Fruit fly (Drosophila melanogaster) whole organism, embryonic: Measurements from ENCODE around the gene CG33768.

Experiments used
- CG1024 ChIP-seq: fragments of 200-800 bp; sonication (Bioruptor generic); IDR thresholded peaks from 2 replicates; pipeline ENCODE4 v1.3.6; 2022; ENCODE audit warnings: missing biosample characterization, missing genetic modification characterization
- CG10321 ChIP-seq: fragments of 200-800 bp; sonication (Bioruptor generic); IDR thresholded peaks from 2 replicates; pipeline ENCODE4 v1.3.6; 2022; ENCODE audit warnings: missing biosample characterization, missing genetic modification characterization
- CG11723 ChIP-seq: fragments of 200-800 bp; sonication (Bioruptor generic); optimal IDR thresholded peaks from 2 replicates; lab custom pipeline; 2017; ENCODE audit warnings: missing biosample characterization, mild to moderate bottlenecking, missing genetic modification characterization
- CG13287 ChIP-seq: fragments of 200-800 bp; sonication (Bioruptor generic); IDR thresholded peaks from 2 replicates; pipeline ENCODE4 v1.3.6; 2022; ENCODE audit warnings: missing biosample characterization, missing genetic modification characterization; ENCODE audit not compliant: partially characterized antibody
- CG13894 ChIP-seq: fragments of 200-800 bp; sonication (Bioruptor generic); optimal IDR thresholded peaks from 3 replicates; lab custom pipeline; 2018; ENCODE audit warnings: missing biosample characterization, mild to moderate bottlenecking, missing genetic modification characterization, moderate library complexity
- CG15011 ChIP-seq: fragments of 200-800 bp; sonication (Bioruptor generic); optimal IDR thresholded peaks from 3 replicates; lab custom pipeline; 2018; ENCODE audit warnings: missing biosample characterization, mild to moderate bottlenecking, missing genetic modification characterization
- CG16815 ChIP-seq: fragments of 200-800 bp; sonication (Bioruptor generic); optimal IDR thresholded peaks from 3 replicates; lab custom pipeline; 2017; ENCODE audit warnings: missing biosample characterization, mild to moderate bottlenecking, missing genetic modification characterization
- CG17186 ChIP-seq: fragments of 200-800 bp; sonication (Bioruptor generic); optimal IDR thresholded peaks from 3 replicates; lab custom pipeline; 2017; ENCODE audit warnings: missing biosample characterization, missing genetic modification reagents, missing genetic modification characterization
- CG2199 ChIP-seq: fragments of 200-800 bp; sonication (Bioruptor generic); IDR thresholded peaks from 3 replicates; pipeline ENCODE4 v1.3.6; 2022; ENCODE audit warnings: missing biosample characterization, missing genetic modification characterization
- CG2712 ChIP-seq: fragments of 200-800 bp; optimal IDR thresholded peaks from 3 replicates; lab custom pipeline; 2019; ENCODE audit warnings: missing biosample characterization, mild to moderate bottlenecking, missing genetic modification characterization, moderate library complexity
- CG31365 ChIP-seq: fragments of 200-800 bp; sonication (Bioruptor generic); optimal IDR thresholded peaks from 2 replicates; lab custom pipeline; 2018; ENCODE audit warnings: missing biosample characterization, mild to moderate bottlenecking, missing genetic modification characterization
- CG32532 ChIP-seq: fragments of 200-800 bp; sonication (Bioruptor generic); IDR thresholded peaks from 2 replicates; pipeline ENCODE4 v1.3.6; 2022; ENCODE audit warnings: missing biosample characterization, missing genetic modification characterization
- CG4820 ChIP-seq: fragments of 200-800 bp; sonication (Bioruptor generic); optimal IDR thresholded peaks from 3 replicates; lab custom pipeline; 2016; ENCODE audit warnings: missing biosample characterization, missing genetic modification characterization
- CG7357 ChIP-seq: fragments of 200-800 bp; sonication (Bioruptor generic); IDR thresholded peaks from 3 replicates; pipeline ENCODE4 v1.3.6; 2022; ENCODE audit warnings: missing biosample characterization, missing genetic modification characterization
- CG8089 ChIP-seq: fragments of 200-800 bp; sonication (Bioruptor generic); optimal IDR thresholded peaks from 3 replicates; lab custom pipeline; 2016; ENCODE audit warnings: missing biosample characterization, missing genetic modification characterization
- CG8388 ChIP-seq: fragments of 200-800 bp; sonication (Bioruptor generic); optimal IDR thresholded peaks from 2 replicates; lab custom pipeline; 2019; ENCODE audit warnings: missing biosample characterization, mild to moderate bottlenecking, missing genetic modification characterization, moderate library complexity
- CG9817 ChIP-seq: fragments of 200-800 bp; sonication (Bioruptor generic); optimal IDR thresholded peaks from 2 replicates; lab custom pipeline; 2018; ENCODE audit warnings: missing biosample characterization, mild to moderate bottlenecking, missing genetic modification characterization, moderate library complexity
- CkIIα-i1 ChIP-seq: fragments of 200-800 bp; sonication (Bioruptor generic); IDR thresholded peaks from 2 replicates; pipeline ENCODE4 v1.3.6; 2022; ENCODE audit warnings: missing biosample characterization, missing genetic modification characterization
- Dip3 ChIP-seq: fragments of 200-800 bp; sonication (Bioruptor generic); optimal IDR thresholded peaks from 3 replicates; lab custom pipeline; 2016; ENCODE audit warnings: missing biosample characterization, missing genetic modification characterization
- Drgx ChIP-seq: fragments of 200-800 bp; sonication (Bioruptor generic); IDR thresholded peaks from 2 replicates; pipeline ENCODE4 v1.3.6; 2022; ENCODE audit warnings: missing biosample characterization, missing genetic modification characterization
- Fer2 ChIP-seq: fragments of 200-800 bp; sonication (Bioruptor generic); optimal IDR thresholded peaks from 2 replicates; lab custom pipeline; 2018; ENCODE audit warnings: missing biosample characterization, mild to moderate bottlenecking, missing genetic modification characterization, moderate library complexity
- Mrtf ChIP-seq: fragments of 200-800 bp; sonication (Bioruptor generic); IDR thresholded peaks from 3 replicates; pipeline ENCODE4 v1.3.6; 2022; ENCODE audit warnings: missing biosample characterization, missing genetic modification characterization
- Myb ChIP-seq: fragments of 200-800 bp; sonication (Bioruptor generic); optimal IDR thresholded peaks from 2 replicates; lab custom pipeline; 2016; ENCODE audit warnings: missing biosample characterization, missing genetic modification characterization
- Rx ChIP-seq: fragments of 200-800 bp; sonication (Bioruptor generic); IDR thresholded peaks from 2 replicates; pipeline ENCODE4 v1.3.6; 2022; ENCODE audit warnings: missing biosample characterization, missing genetic modification characterization
- Sox102F ChIP-seq: fragments of 200-800 bp; sonication (Bioruptor generic); optimal IDR thresholded peaks from 2 replicates; lab custom pipeline; 2018; ENCODE audit warnings: missing biosample characterization, mild to moderate bottlenecking, missing genetic modification characterization, moderate library complexity
- Usf ChIP-seq: fragments of 200-800 bp; sonication (Bioruptor generic); optimal IDR thresholded peaks from 2 replicates; lab custom pipeline; 2017; ENCODE audit warnings: missing genotype, missing biosample characterization, missing genetic modification characterization
- ase ChIP-seq: fragments of 200-800 bp; sonication (Bioruptor generic); IDR thresholded peaks from 3 replicates; pipeline ENCODE4 v1.3.6; 2022; ENCODE audit warnings: missing biosample characterization, missing genetic modification characterization
- bbx ChIP-seq: fragments of 200-800 bp; sonication (Bioruptor generic); IDR thresholded peaks from 2 replicates; pipeline ENCODE4 v1.3.6; 2022; ENCODE audit warnings: missing biosample characterization, missing genetic modification characterization; ENCODE audit not compliant: partially characterized antibody
- bsh ChIP-seq, 2 experiments: fragments of 200-800 bp; sonication (Bioruptor generic); optimal IDR thresholded peaks; 2 replicates each; lab custom pipeline; 2017 to 2018; ENCODE audit warnings: mild to moderate bottlenecking in 2 of 2, missing biosample characterization in 2 of 2, missing genetic modification characterization in 2 of 2, moderate library complexity in 1 of 2
- crol ChIP-seq: fragments of 200-800 bp; sonication (Bioruptor generic); IDR thresholded peaks from 2 replicates; pipeline ENCODE4 v1.3.6; 2022; ENCODE audit warnings: missing biosample characterization, missing genetic modification characterization
- dm ChIP-seq: fragments of 200-800 bp; sonication (Bioruptor generic); optimal IDR thresholded peaks from 3 replicates; lab custom pipeline; 2016; ENCODE audit warnings: missing biosample characterization, missing genetic modification characterization
- en ChIP-seq: fragments of 200-800 bp; sonication (Bioruptor generic); optimal IDR thresholded peaks from 2 replicates; lab custom pipeline; 2016; ENCODE audit warnings: missing biosample characterization, missing genetic modification characterization
- lola ChIP-seq, 3 experiments: fragments of >200 bp in 2 of 3; fragments of 200-800 bp in 1 of 3; sonication (Bioruptor generic) in 1 of 3; optimal IDR thresholded peaks; 2 replicates each; lab custom pipeline; 2017 to 2019; ENCODE audit warnings: missing biosample characterization in 3 of 3, missing genetic modification characterization in 3 of 3, mild to moderate bottlenecking in 1 of 3, moderate library complexity in 1 of 3
- nerfin-2 ChIP-seq: fragments of 200-800 bp; sonication (Bioruptor generic); IDR thresholded peaks from 2 replicates; pipeline ENCODE4 v1.3.6; 2022; ENCODE audit warnings: missing biosample characterization, missing genetic modification characterization; ENCODE audit not compliant: partially characterized antibody
- pan ChIP-seq, 4 experiments: fragments of >200 bp in 3 of 4; fragments of 200-800 bp in 1 of 4; sonication (Bioruptor generic) in 1 of 4; optimal IDR thresholded peaks in 3 of 4; IDR thresholded peaks in 1 of 4; 2 replicates each; pipeline versions ENCODE4 v1.3.6 to Lab custom; 2017 to 2022; ENCODE audit warnings: missing biosample characterization in 2 of 4, missing genetic modification characterization in 2 of 4, mixed read lengths in 1 of 4
- pho ChIP-seq: fragments of 200-800 bp; sonication (Bioruptor generic); optimal IDR thresholded peaks from 2 replicates; lab custom pipeline; 2016; ENCODE audit warnings: missing biosample characterization, missing genetic modification characterization
- ranshi ChIP-seq: fragments of 200-800 bp; sonication (Bioruptor generic); IDR thresholded peaks from 2 replicates; pipeline ENCODE4 v1.3.6; 2022; ENCODE audit warnings: missing biosample characterization, missing genetic modification characterization
- sug ChIP-seq: fragments of 200-800 bp; optimal IDR thresholded peaks from 2 replicates; lab custom pipeline; 2019; ENCODE audit warnings: missing biosample characterization, mild to moderate bottlenecking, missing genetic modification characterization, moderate library complexity
- zfh1 ChIP-seq: fragments of 200-800 bp; sonication (Bioruptor generic); IDR thresholded peaks from 3 replicates; pipeline ENCODE4 v1.3.6; 2022; ENCODE audit warnings: missing biosample characterization, missing genetic modification characterization

CG33768 gene

dm6 chr3L:22646007-22646406 lies 956 bp upstream of the CG33768 start, which contains the start of gene CG33767:
CG33767 (plus strand) TSS chr3L:22646307.
- TF ChIP-seq crol (GFP tag; lab: Robert Waterston, UW) (no peak), CG2712 (tag; lab: Kevin White, UChicago) (no peak), CG11723 (GFP tag; lab: Kevin White, UChicago) (no peak), CG1024 (GFP tag; lab: Robert Waterston, UW) (no peak), CG31365 (tag; lab: Kevin White, UChicago) (no peak), CG10321 (GFP tag; lab: Robert Waterston, UW) (no peak), nerfin-2 (GFP tag; lab: Robert Waterston, UW) (no peak), Fer2 (no peak), Dip3 (no peak), CG32532 (GFP tag; lab: Robert Waterston, UW) (no peak), pho (no peak), Usf (no peak), zfh1 (GFP tag; lab: Robert Waterston, UW) (no peak), Drgx (GFP tag; lab: Robert Waterston, UW) (no peak), dm (no peak), CG17186 (GFP tag; lab: Kevin White, UChicago) (no peak), Myb (GFP tag; lab: Kevin White, UChicago) (no peak)

- TF ChIP-seq CG8388 (no peak), CG8089 (no peak), en (GFP tag; lab: Kevin White, UChicago) (no peak), lola (GFP tag; optimal IDR thresholded peaks at IDR 0.05; lab: Kevin White, UChicago) (no peak), CG4820 (GFP tag; lab: Kevin White, UChicago) (no peak), bsh (GFP tag; optimal IDR thresholded peaks at IDR 0.05; lab: Kevin White, UChicago) (no peak), CG13287 (GFP tag; lab: Robert Waterston, UW) (no peak), CG13894 (tag; lab: Kevin White, UChicago) (no peak), sug (tag; lab: Kevin White, UChicago) (no peak), Rx (GFP tag; lab: Robert Waterston, UW) (no peak), ase (GFP tag; lab: Robert Waterston, UW) (no peak), CG7357 (no peak), bbx (GFP tag; lab: Robert Waterston, UW) (no peak), CG9817 (tag; lab: Kevin White, UChicago) (no peak), Mrtf (GFP tag; lab: Robert Waterston, UW) (no peak)
Measured at dm6 chr3L:22647627-22648026, 664 bp downstream of the CG33768 start, which contains the start of gene CG33769. CG33769 (plus strand) TSS chr3L:22647927.

- TF ChIP-seq CG15011 (GFP tag; lab: Kevin White, UChicago) (no peak), ranshi (GFP tag; lab: Robert Waterston, UW) (no peak), pan (optimal IDR thresholded peaks at IDR 0.05; lab: Kevin White, UChicago) (no peak), pan (GFP tag; optimal IDR thresholded peaks at IDR 0.05 in 1 of 2, IDR thresholded peaks at IDR 0.05 in 1 of 2) (no peak), CG2199 (GFP tag; lab: Robert Waterston, UW) (no peak), Sox102F (GFP tag; lab: Kevin White, UChicago) (no peak), CkIIα-i1 (no peak), CG16815 (no peak)
Measured at dm6 chr3L:22648372-22648771, 1.4 kb downstream of the CG33768 start, which contains the start of gene CG33770. CG33770 (plus strand) TSS chr3L:22648672.
